Worm (Caenorhabditis elegans) whole organism, L4 larva: ENCODE measurements around the gene Y56A3A.28.

Experiments used
- D1046.2 ChIP-seq: fragments of 200-800 bp; sonication (Bioruptor generic); IDR thresholded peaks from 2 replicates; pipeline ENCODE4 v1.3.6; 2022; ENCODE audit warnings: missing genetic modification characterization, missing compliant biosample characterization
- F37D6.2 ChIP-seq: sonication (generic microtip); optimal IDR thresholded peaks from 2 replicates; lab custom pipeline; 2016; ENCODE audit warnings: mild to moderate bottlenecking, missing genetic modification characterization, missing compliant biosample characterization
- F44E2.7 ChIP-seq: fragments of 200-800 bp; sonication (Bioruptor generic); IDR thresholded peaks from 2 replicates; pipeline ENCODE4 v2.1.2; 2022; ENCODE audit warnings: missing genetic modification characterization, missing compliant biosample characterization
- F49E8.2 ChIP-seq: sonication (generic microtip); optimal IDR thresholded peaks from 2 replicates; lab custom pipeline; 2016; ENCODE audit warnings: missing compliant biosample characterization, mild to moderate bottlenecking, missing genetic modification characterization, borderline replicate concordance
- R02D3.7 ChIP-seq: fragments of 150-350 bp; sonication (generic microtip); optimal IDR thresholded peaks from 3 replicates; lab custom pipeline; 2014; ENCODE audit warnings: missing biosample characterization, missing genetic modification characterization
- T20F7.1 ChIP-seq: fragments of 200-800 bp; sonication (Bioruptor generic); optimal IDR thresholded peaks from 2 replicates; lab custom pipeline; 2018; ENCODE audit warnings: mild to moderate bottlenecking, missing genetic modification characterization, missing compliant biosample characterization
- Y5F2A.4 ChIP-seq: fragments of 200-800 bp; sonication (Bioruptor generic); optimal IDR thresholded peaks from 2 replicates; lab custom pipeline; 2018; ENCODE audit warnings: mild to moderate bottlenecking, missing genetic modification characterization, missing compliant biosample characterization
- aly-2 ChIP-seq: sonication (generic microtip); optimal IDR thresholded peaks from 2 replicates; lab custom pipeline; 2018; ENCODE audit warnings: missing biosample characterization, missing genetic modification characterization
- arid-1 ChIP-seq: fragments of 200-800 bp; sonication (Bioruptor generic); conservative IDR thresholded peaks from 2 replicates; pipeline ENCODE4 v1.3.6; 2022; ENCODE audit warnings: missing genetic modification reagents, missing genetic modification characterization, missing compliant biosample characterization
- ceh-32 ChIP-seq: sonication (generic microtip); optimal IDR thresholded peaks from 2 replicates; lab custom pipeline; 2016; ENCODE audit warnings: mild to moderate bottlenecking, missing genetic modification characterization, missing compliant biosample characterization; ENCODE audit not compliant: poor library complexity
- ceh-44 ChIP-seq: fragments of 200-800 bp; sonication (Bioruptor generic); IDR thresholded peaks from 2 replicates; pipeline ENCODE4 v1.3.6; 2022; ENCODE audit warnings: missing genetic modification reagents, missing genetic modification characterization, missing compliant biosample characterization
- ces-1 ChIP-seq: fragments of 150-350 bp; sonication (generic microtip); optimal IDR thresholded peaks from 4 replicates; lab custom pipeline; 2014; ENCODE audit warnings: missing biosample characterization, missing genetic modification reagents, missing genetic modification characterization
- daf-12 ChIP-seq: fragments of 150-350 bp; optimal IDR thresholded peaks from 2 replicates; lab custom pipeline; 2014; ENCODE audit warnings: missing biosample characterization, missing genetic modification reagents, missing genetic modification characterization
- dmd-6 ChIP-seq: fragments of 200-800 bp; sonication (Bioruptor generic); IDR thresholded peaks from 2 replicates; pipeline ENCODE4 v1.3.6; 2022; ENCODE audit warnings: missing genetic modification reagents, missing genetic modification characterization, missing compliant biosample characterization
- dmd-9 ChIP-seq: fragments of 200-800 bp; sonication (Bioruptor generic); IDR thresholded peaks from 2 replicates; pipeline ENCODE4 v1.3.6; 2022; ENCODE audit warnings: missing genetic modification reagents, missing genetic modification characterization, missing compliant biosample characterization
- dpl-1 ChIP-seq: fragments of 150-350 bp; optimal IDR thresholded peaks from 2 replicates; lab custom pipeline; 2014; ENCODE audit warnings: missing biosample characterization, missing genetic modification reagents, missing genetic modification characterization
- duxl-1 ChIP-seq: sonication (generic microtip); optimal IDR thresholded peaks from 2 replicates; lab custom pipeline; 2016; ENCODE audit warnings: mild to moderate bottlenecking, missing genetic modification characterization, moderate library complexity, missing compliant biosample characterization; ENCODE audit not compliant: poor library complexity
- dve-1 ChIP-seq: sonication (generic microtip); optimal IDR thresholded peaks from 2 replicates; lab custom pipeline; 2017; ENCODE audit warnings: antibody characterized with exemption, mild to moderate bottlenecking, missing genetic modification characterization, missing compliant biosample characterization; ENCODE audit not compliant: insufficient read depth
- egl-27 ChIP-seq: sonication (generic microtip); optimal IDR thresholded peaks from 3 replicates; lab custom pipeline; 2017; ENCODE audit warnings: missing biosample characterization, missing genetic modification reagents, missing genetic modification characterization
- egl-43 ChIP-seq: fragments of 200-800 bp; sonication (Bioruptor generic); IDR thresholded peaks from 2 replicates; pipeline ENCODE4 v1.3.6; 2022; ENCODE audit warnings: missing genetic modification reagents, missing genetic modification characterization, missing compliant biosample characterization
- gei-8 ChIP-seq: fragments of 200-800 bp; sonication (Bioruptor generic); optimal IDR thresholded peaks from 2 replicates; lab custom pipeline; 2018; ENCODE audit warnings: mild to moderate bottlenecking, missing genetic modification characterization, missing compliant biosample characterization
- hif-1 ChIP-seq, 2 experiments: sonication (generic microtip); optimal IDR thresholded peaks; 2 replicates each; lab custom pipeline; 2016 to 2017; ENCODE audit warnings: missing compliant biosample characterization in 2 of 2, missing genetic modification characterization in 2 of 2, missing genetic modification reagents in 2 of 2, missing genotype in 2 of 2, mild to moderate bottlenecking in 1 of 2
- hlh-11 ChIP-seq: fragments of 200-800 bp; sonication (Bioruptor generic); optimal IDR thresholded peaks from 2 replicates; lab custom pipeline; 2018; ENCODE audit warnings: mild to moderate bottlenecking, missing genetic modification characterization, missing compliant biosample characterization
- hmg-1.1 ChIP-seq: fragments of 200-800 bp; sonication (Bioruptor generic); IDR thresholded peaks from 2 replicates; pipeline ENCODE4 v1.3.6; 2022; ENCODE audit warnings: missing genetic modification reagents, missing genetic modification characterization, missing compliant biosample characterization
- jun-1 ChIP-seq: fragments of 150-350 bp; optimal IDR thresholded peaks from 2 replicates; lab custom pipeline; 2014; ENCODE audit warnings: missing biosample characterization, missing genetic modification reagents, missing genetic modification characterization
- lin-39 ChIP-seq: fragments of 150-350 bp; optimal IDR thresholded peaks from 2 replicates; lab custom pipeline; 2014; ENCODE audit warnings: missing biosample characterization, missing genetic modification reagents, missing genetic modification characterization
- madf-5 ChIP-seq, 2 experiments: fragments of 200-800 bp; sonication (Bioruptor generic); IDR thresholded peaks; 2 replicates each; pipeline ENCODE4 v1.3.6; 2022; ENCODE audit warnings: missing compliant biosample characterization in 2 of 2, missing genetic modification characterization in 2 of 2
- madf-9 ChIP-seq: fragments of 200-800 bp; sonication (Bioruptor generic); conservative IDR thresholded peaks from 2 replicates; pipeline ENCODE4 v1.3.6; 2022; ENCODE audit warnings: missing genetic modification reagents, missing genetic modification characterization, missing compliant biosample characterization
- mdl-1 ChIP-seq, 2 experiments: fragments of 150-350 bp in 1 of 2; sonication (generic microtip) in 1 of 2; optimal IDR thresholded peaks; 2 replicates each; lab custom pipeline; 2014 to 2017; ENCODE audit warnings: missing biosample characterization in 2 of 2, missing genetic modification characterization in 2 of 2
- mdt-29 ChIP-seq: fragments of 200-800 bp; sonication (Bioruptor generic); IDR thresholded peaks from 2 replicates; pipeline ENCODE4 v1.3.6; 2022; ENCODE audit warnings: missing genetic modification reagents, missing genetic modification characterization, missing compliant biosample characterization
- mes-2 ChIP-seq: sonication (generic microtip); optimal IDR thresholded peaks from 2 replicates; lab custom pipeline; 2016; ENCODE audit warnings: missing genotype, mild to moderate bottlenecking, missing genetic modification characterization, missing compliant biosample characterization; ENCODE audit not compliant: poor library complexity, severe bottlenecking
- mxl-3 ChIP-seq: fragments of 200-800 bp; sonication (Bioruptor generic); optimal IDR thresholded peaks from 2 replicates; lab custom pipeline; 2018; ENCODE audit warnings: mild to moderate bottlenecking, missing genetic modification characterization, missing compliant biosample characterization
- nhr-10 ChIP-seq: fragments of 150-350 bp; optimal IDR thresholded peaks from 2 replicates; lab custom pipeline; 2014; ENCODE audit warnings: missing biosample characterization, missing genetic modification characterization
- nhr-102 ChIP-seq: sonication (generic microtip); optimal IDR thresholded peaks from 2 replicates; lab custom pipeline; 2016; ENCODE audit warnings: mild to moderate bottlenecking, missing genetic modification characterization, moderate library complexity, missing compliant biosample characterization
- nhr-28 ChIP-seq: fragments of 150-350 bp; optimal IDR thresholded peaks from 2 replicates; lab custom pipeline; 2014; ENCODE audit warnings: missing biosample characterization, missing genetic modification characterization
- nhr-41 ChIP-seq: fragments of 200-800 bp; sonication (Bioruptor generic); IDR thresholded peaks from 2 replicates; pipeline ENCODE4 v1.3.6; 2022; ENCODE audit warnings: missing genetic modification reagents, missing genetic modification characterization, missing compliant biosample characterization
- nhr-6 ChIP-seq: fragments of 150-350 bp; optimal IDR thresholded peaks from 2 replicates; lab custom pipeline; 2014; ENCODE audit warnings: missing biosample characterization, missing genetic modification characterization
- nhr-76 ChIP-seq: fragments of 150-350 bp; optimal IDR thresholded peaks from 2 replicates; lab custom pipeline; 2014; ENCODE audit warnings: missing biosample characterization, missing genetic modification characterization
- pha-4 ChIP-seq, 2 experiments: fragments of 150-350 bp in 1 of 2; fragments of 200-800 bp in 1 of 2; sonication (Bioruptor generic) in 1 of 2; IDR thresholded peaks in 1 of 2; optimal IDR thresholded peaks in 1 of 2; 2 replicates each; pipeline versions ENCODE4 v1.3.6 to Lab custom; 2014 to 2022; ENCODE audit warnings: missing genetic modification characterization in 2 of 2, missing genetic modification reagents in 2 of 2, missing biosample characterization in 1 of 2, missing compliant biosample characterization in 1 of 2
- php-3 ChIP-seq: fragments of 200-800 bp; sonication (Bioruptor generic); IDR thresholded peaks from 2 replicates; pipeline ENCODE4 v1.3.6; 2022; ENCODE audit warnings: missing genetic modification reagents, missing genetic modification characterization, missing compliant biosample characterization
- sdz-12 ChIP-seq: fragments of 200-800 bp; sonication (Bioruptor generic); optimal IDR thresholded peaks from 2 replicates; lab custom pipeline; 2018; ENCODE audit warnings: mild to moderate bottlenecking, missing genetic modification characterization, missing compliant biosample characterization
- snpc-1.2 ChIP-seq: fragments of 200-800 bp; sonication (Bioruptor generic); IDR thresholded peaks from 2 replicates; pipeline ENCODE4 v1.3.6; 2022; ENCODE audit warnings: missing genetic modification reagents, missing genetic modification characterization, missing compliant biosample characterization
- snpc-4 ChIP-seq: fragments of 150-350 bp; optimal IDR thresholded peaks from 2 replicates; lab custom pipeline; 2014; ENCODE audit warnings: missing biosample characterization, missing genetic modification characterization
- tag-97 ChIP-seq: fragments of 200-800 bp; sonication (Bioruptor generic); IDR thresholded peaks from 2 replicates; pipeline ENCODE4 v1.3.6; 2022; ENCODE audit warnings: missing genetic modification characterization, missing compliant biosample characterization
- tra-1 ChIP-seq: fragments of 200-800 bp; sonication (Bioruptor generic); IDR thresholded peaks from 2 replicates; pipeline ENCODE4 v1.3.6; 2022; ENCODE audit warnings: missing genetic modification reagents, missing genetic modification characterization, missing compliant biosample characterization
- unc-62 ChIP-seq, 3 experiments: fragments of 150-350 bp in 1 of 3; sonication (generic microtip); optimal IDR thresholded peaks in 2 of 3; peaks in 1 of 3; 1 replicate in 1 of 3; 2 replicates in 2 of 3; lab custom pipeline; 2014 to 2017; ENCODE audit warnings: missing biosample characterization in 3 of 3, missing genetic modification characterization in 3 of 3, missing genetic modification reagents in 3 of 3, missing genotype in 1 of 3
- vab-7 ChIP-seq: fragments of 200-800 bp; sonication (Bioruptor generic); IDR thresholded peaks from 2 replicates; pipeline ENCODE4 v1.3.6; 2022; ENCODE audit warnings: missing genetic modification reagents, missing genetic modification characterization, missing compliant biosample characterization
- zfp-3 ChIP-seq: fragments of 200-800 bp; sonication (Bioruptor generic); conservative IDR thresholded peaks from 2 replicates; pipeline ENCODE4 v1.3.6; 2022; ENCODE audit warnings: missing genetic modification reagents, missing genetic modification characterization, missing compliant biosample characterization
- zip-2 ChIP-seq: fragments of 150-350 bp; optimal IDR thresholded peaks from 2 replicates; lab custom pipeline; 2014; ENCODE audit warnings: missing biosample characterization, missing genetic modification characterization

The Y56A3A.28 gene

ce11 chrIII:12003264-12003663, 32.1 kb upstream of the Y56A3A.28 start (continued):
- TF ChIP-seq unc-62 (GFP tag; optimal IDR thresholded peaks at IDR 0.05 in 1 of 2; lab: Kevin White, UChicago) (peak; percentile 55 to 58), unc-62 (tag; optimal IDR thresholded peaks at IDR 0.05; lab: Kevin White, UChicago) (no peak), gei-8 (GFP tag; lab: Kevin White, UChicago) (no peak), pha-4 (GFP tag; IDR thresholded peaks at IDR 0.05; lab: Robert Waterston, UW) (no peak; the same call in 1 of the 2 replicates), pha-4 (tag; optimal IDR thresholded peaks at IDR 0.05; lab: Kevin White, UChicago) (peak; percentile 19), snpc-4 (tag; lab: Kevin White, UChicago) (no peak), zip-2 (tag; lab: Kevin White, UChicago) (no peak), duxl-1 (tag; lab: Kevin White, UChicago) (no peak), jun-1 (tag; lab: Kevin White, UChicago) (peak; percentile 25), nhr-76 (no peak), tag-97 (GFP tag; lab: Robert Waterston, UW) (no peak), mes-2 (tag; lab: Kevin White, UChicago) (peak; percentile 79), F44E2.7 (GFP tag; lab: Robert Waterston, UW) (no peak), nhr-10 (peak; percentile 59), dmd-9 (no peak), sdz-12 (GFP tag; lab: Kevin White, UChicago) (no peak), ceh-44 (no peak), dpl-1 (GFP tag; lab: Kevin White, UChicago) (peak; percentile 12), ces-1 (GFP tag; lab: Kevin White, UChicago) (no peak), snpc-1.2 (no peak), dmd-6 (peak; percentile 92), arid-1 (GFP tag; lab: Robert Waterston, UW) (no peak), dve-1 (tag; lab: Kevin White, UChicago) (peak; percentile 91), D1046.2 (no peak), nhr-102 (peak; percentile 70), mdl-1 (tag; optimal IDR thresholded peaks at IDR 0.05; lab: Kevin White, UChicago) (peak in 1 of 2 experiments; percentile 76), nhr-28 (tag; lab: Kevin White, UChicago) (peak; percentile 95), ceh-32 (tag; lab: Kevin White, UChicago) (no peak), mdt-29 (GFP tag; lab: Robert Waterston, UW) (no peak), tra-1 (GFP tag; lab: Robert Waterston, UW) (peak; percentile 70; the same call in 1 of the 2 replicates), daf-12 (tag; lab: Kevin White, UChicago) (no peak), hmg-1.1 (GFP tag; lab: Robert Waterston, UW) (peak; percentile 20; the same call in 1 of the 2 replicates), nhr-41 (GFP tag; lab: Robert Waterston, UW) (no peak), lin-39 (tag; lab: Kevin White, UChicago) (no peak), egl-27 (tag; lab: Kevin White, UChicago) (no peak), php-3 (GFP tag; lab: Robert Waterston, UW) (no peak), F37D6.2 (tag; lab: Kevin White, UChicago) (no peak), egl-43 (GFP tag; lab: Robert Waterston, UW) (no peak), hlh-11 (tag; lab: Kevin White, UChicago) (peak; percentile 97), T20F7.1 (no peak), aly-2 (no peak), F49E8.2 (no peak), zfp-3 (GFP tag; lab: Robert Waterston, UW) (no peak), hif-1 (tag; optimal IDR thresholded peaks at IDR 0.05; lab: Kevin White, UChicago) (peak in 1 of 2 experiments; percentile 86), nhr-6 (tag; lab: Kevin White, UChicago) (peak; percentile 36), vab-7 (no peak), Y5F2A.4 (GFP tag; lab: Kevin White, UChicago) (no peak), madf-5 (GFP tag; IDR thresholded peaks at IDR 0.05; lab: Robert Waterston, UW) (no peak), mxl-3 (GFP tag; lab: Kevin White, UChicago) (peak; percentile 81), madf-9 (GFP tag; lab: Robert Waterston, UW) (no peak), R02D3.7 (tag; lab: Kevin White, UChicago) (no peak)
